Fruit fly (Drosophila melanogaster) whole organism, embryonic: Measurements from ENCODE around the gene IntS10.
A peak's percentile ranks its signal among the peaks of the same experiment; 100 is the strongest.

Experiments
- Aef1 ChIP-seq: fragments of 200-800 bp; sonication (Bioruptor generic); IDR thresholded peaks from 3 replicates; pipeline ENCODE4 v1.3.6; 2022; ENCODE audit warnings: missing biosample characterization, missing genetic modification characterization
- Asciz ChIP-seq: fragments of 200-800 bp; sonication (Bioruptor generic); optimal IDR thresholded peaks from 2 replicates; lab custom pipeline; 2017; ENCODE audit warnings: missing biosample characterization, mild to moderate bottlenecking, missing genetic modification characterization, missing genetic modification reagents
- BtbVII ChIP-seq: fragments of 200-800 bp; sonication (Bioruptor generic); optimal IDR thresholded peaks from 3 replicates; lab custom pipeline; 2017; ENCODE audit warnings: missing biosample characterization, mild to moderate bottlenecking, missing genetic modification characterization
- CG10274 ChIP-seq: fragments of 200-800 bp; sonication (Bioruptor generic); optimal IDR thresholded peaks from 3 replicates; lab custom pipeline; 2017; ENCODE audit warnings: missing biosample characterization, mild to moderate bottlenecking, missing genetic modification characterization
- CG10366 ChIP-seq: fragments of 200-800 bp; sonication (Bioruptor generic); IDR thresholded peaks from 2 replicates; pipeline ENCODE4 v1.3.6; 2022; ENCODE audit warnings: missing biosample characterization, missing genetic modification characterization
- CG10959 ChIP-seq: fragments of 200-800 bp; sonication (Bioruptor generic); IDR thresholded peaks from 2 replicates; pipeline ENCODE4 v1.3.6; 2022; ENCODE audit warnings: missing biosample characterization, missing genetic modification characterization
- CG11247 ChIP-seq: fragments of 200-800 bp; sonication (Bioruptor generic); IDR thresholded peaks from 2 replicates; pipeline ENCODE4 v1.3.6; 2022; ENCODE audit warnings: missing biosample characterization, missing genetic modification characterization
- CG12942 ChIP-seq: fragments of 200-800 bp; sonication (Bioruptor generic); optimal IDR thresholded peaks from 3 replicates; lab custom pipeline; 2016; ENCODE audit warnings: missing biosample characterization, missing genetic modification characterization
- CG14965 ChIP-seq: fragments of 200-800 bp; sonication (Bioruptor generic); optimal IDR thresholded peaks from 2 replicates; lab custom pipeline; 2016; ENCODE audit warnings: missing biosample characterization, missing genetic modification characterization, borderline replicate concordance
- CG16813 ChIP-seq: fragments of 200-800 bp; sonication (Bioruptor generic); IDR thresholded peaks from 3 replicates; pipeline ENCODE4 v1.3.6; 2022; ENCODE audit warnings: missing biosample characterization, missing genetic modification characterization; ENCODE audit not compliant: partially characterized antibody
- CG17385 ChIP-seq: fragments of 200-800 bp; sonication (Bioruptor generic); optimal IDR thresholded peaks from 3 replicates; lab custom pipeline; 2018; ENCODE audit warnings: missing biosample characterization, mild to moderate bottlenecking, missing genetic modification characterization
- CG17802 ChIP-seq: fragments of 200-800 bp; sonication (Bioruptor generic); optimal IDR thresholded peaks from 2 replicates; lab custom pipeline; 2018; ENCODE audit warnings: missing biosample characterization, mild to moderate bottlenecking, missing genetic modification characterization, moderate library complexity
- CG32772 ChIP-seq: fragments of 200-800 bp; sonication (Bioruptor generic); IDR thresholded peaks from 2 replicates; pipeline ENCODE4 v1.3.6; 2022; ENCODE audit warnings: missing biosample characterization, missing genetic modification characterization
- CG6813 ChIP-seq: fragments of 200-800 bp; sonication (Bioruptor generic); optimal IDR thresholded peaks from 2 replicates; lab custom pipeline; 2017; ENCODE audit warnings: missing biosample characterization, missing genetic modification characterization, mild to moderate bottlenecking, moderate library complexity, missing genetic modification reagents
- CG7987 ChIP-seq: fragments of 200-800 bp; sonication (Bioruptor generic); optimal IDR thresholded peaks from 2 replicates; lab custom pipeline; 2018; ENCODE audit warnings: missing biosample characterization, mild to moderate bottlenecking, missing genetic modification characterization, moderate library complexity
- CG8478 ChIP-seq: fragments of >200 bp; optimal IDR thresholded peaks from 2 replicates; lab custom pipeline; 2018
- CG9876 ChIP-seq: fragments of 200-800 bp; sonication (Bioruptor generic); optimal IDR thresholded peaks from 2 replicates; lab custom pipeline; 2016; ENCODE audit warnings: missing biosample characterization, missing genetic modification characterization
- CG9932 ChIP-seq: fragments of 200-800 bp; sonication (Bioruptor generic); IDR thresholded peaks from 2 replicates; pipeline ENCODE4 v1.3.6; 2022; ENCODE audit warnings: missing biosample characterization, missing genetic modification characterization
- Dek ChIP-seq: fragments of 200-800 bp; sonication (Bioruptor generic); optimal IDR thresholded peaks from 3 replicates; lab custom pipeline; 2019; ENCODE audit warnings: missing biosample characterization, mild to moderate bottlenecking, missing genetic modification characterization, moderate library complexity
- Dip2 ChIP-seq: fragments of 200-800 bp; sonication (Bioruptor generic); IDR thresholded peaks from 2 replicates; pipeline ENCODE4 v1.3.6; 2022; ENCODE audit warnings: missing biosample characterization, missing genetic modification characterization
- Hr78 ChIP-seq, 2 experiments: fragments of 200-800 bp in 1 of 2; fragments of >200 bp in 1 of 2; sonication (Bioruptor generic) in 1 of 2; optimal IDR thresholded peaks; 2 replicates each; lab custom pipeline; 2017 to 2019; ENCODE audit warnings: missing biosample characterization in 2 of 2, missing genetic modification characterization in 2 of 2, mild to moderate bottlenecking in 1 of 2, moderate library complexity in 1 of 2
- NK7.1 ChIP-seq: fragments of 200-800 bp; sonication (Bioruptor generic); optimal IDR thresholded peaks from 3 replicates; lab custom pipeline; 2016; ENCODE audit warnings: missing biosample characterization, missing genetic modification characterization
- Optix ChIP-seq: fragments of 200-800 bp; sonication (Bioruptor generic); IDR thresholded peaks from 3 replicates; pipeline ENCODE4 v1.3.6; 2022; ENCODE audit warnings: missing biosample characterization, missing genetic modification characterization
- Poxn ChIP-seq: fragments of 200-800 bp; sonication (Bioruptor generic); IDR thresholded peaks from 2 replicates; pipeline ENCODE4 v1.3.6; 2022; ENCODE audit warnings: missing biosample characterization, missing genetic modification characterization
- Sox102F ChIP-seq: fragments of 200-800 bp; sonication (Bioruptor generic); optimal IDR thresholded peaks from 2 replicates; lab custom pipeline; 2018; ENCODE audit warnings: missing biosample characterization, mild to moderate bottlenecking, missing genetic modification characterization, moderate library complexity
- Sry-β ChIP-seq: fragments of 200-800 bp; sonication (Bioruptor generic); optimal IDR thresholded peaks from 2 replicates; lab custom pipeline; 2018; ENCODE audit warnings: missing biosample characterization, mild to moderate bottlenecking, missing genetic modification characterization, moderate library complexity
- Xbp1 ChIP-seq: fragments of 200-800 bp; sonication (Bioruptor generic); optimal IDR thresholded peaks from 3 replicates; lab custom pipeline; 2016; ENCODE audit warnings: missing biosample characterization, mild to moderate bottlenecking, missing genetic modification characterization
- al ChIP-seq: fragments of 200-800 bp; sonication (Bioruptor generic); IDR thresholded peaks from 2 replicates; pipeline ENCODE4 v1.3.6; 2022; ENCODE audit warnings: missing biosample characterization, missing genetic modification characterization
- ap ChIP-seq: fragments of 200-800 bp; sonication (Bioruptor generic); IDR thresholded peaks from 2 replicates; pipeline ENCODE4 v1.3.6; 2022; ENCODE audit warnings: missing biosample characterization, missing genetic modification characterization
- bbx ChIP-seq: fragments of 200-800 bp; sonication (Bioruptor generic); IDR thresholded peaks from 2 replicates; pipeline ENCODE4 v1.3.6; 2022; ENCODE audit warnings: missing biosample characterization, missing genetic modification characterization; ENCODE audit not compliant: partially characterized antibody
- btn ChIP-seq: fragments of 200-800 bp; sonication (Bioruptor generic); optimal IDR thresholded peaks from 2 replicates; lab custom pipeline; 2016; ENCODE audit warnings: missing biosample characterization, missing genetic modification characterization
- esg ChIP-seq: fragments of 200-800 bp; sonication (Bioruptor generic); conservative IDR thresholded peaks from 2 replicates; pipeline ENCODE4 v1.3.6; 2022; ENCODE audit warnings: missing biosample characterization, missing genetic modification characterization
- fu2 ChIP-seq: fragments of 200-800 bp; sonication (Bioruptor generic); optimal IDR thresholded peaks from 2 replicates; lab custom pipeline; 2016; ENCODE audit warnings: missing biosample characterization, missing genetic modification characterization
- hkb ChIP-seq, 2 experiments: fragments of 200-800 bp in 1 of 2; fragments of >200 bp in 1 of 2; sonication (Bioruptor generic) in 1 of 2; IDR thresholded peaks in 1 of 2; optimal IDR thresholded peaks in 1 of 2; 2 replicates each; pipeline versions ENCODE4 v1.3.6 to Lab custom; 2017 to 2022; ENCODE audit warnings: missing biosample characterization in 1 of 2, missing genetic modification characterization in 1 of 2
- kni ChIP-seq: fragments of 200-800 bp; sonication (Bioruptor generic); optimal IDR thresholded peaks from 3 replicates; lab custom pipeline; 2017; ENCODE audit warnings: mild to moderate bottlenecking, missing biosample characterization, missing genetic modification reagents, missing genetic modification characterization
- lab ChIP-seq: fragments of 200-800 bp; sonication (Bioruptor generic); optimal IDR thresholded peaks from 3 replicates; lab custom pipeline; 2017; ENCODE audit warnings: missing biosample characterization, missing genetic modification characterization, mild to moderate bottlenecking, moderate library complexity, missing genetic modification reagents
- nerfin-2 ChIP-seq: fragments of 200-800 bp; sonication (Bioruptor generic); IDR thresholded peaks from 2 replicates; pipeline ENCODE4 v1.3.6; 2022; ENCODE audit warnings: missing biosample characterization, missing genetic modification characterization; ENCODE audit not compliant: partially characterized antibody
- nom ChIP-seq: fragments of 200-800 bp; sonication (Bioruptor generic); optimal IDR thresholded peaks from 2 replicates; lab custom pipeline; 2017; ENCODE audit warnings: missing biosample characterization, missing genetic modification characterization, mild to moderate bottlenecking, moderate library complexity, missing genetic modification reagents
- odd ChIP-seq: fragments of 200-800 bp; sonication (Bioruptor generic); optimal IDR thresholded peaks from 2 replicates; lab custom pipeline; 2017; ENCODE audit warnings: missing biosample characterization, mild to moderate bottlenecking, missing genetic modification characterization
- phol ChIP-seq: fragments of 200-800 bp; sonication (Bioruptor generic); optimal IDR thresholded peaks from 3 replicates; lab custom pipeline; 2018; ENCODE audit warnings: missing biosample characterization, mild to moderate bottlenecking, missing genetic modification characterization, moderate library complexity
- pzg ChIP-seq: fragments of 200-800 bp; sonication (Bioruptor generic); optimal IDR thresholded peaks from 3 replicates; lab custom pipeline; 2018; ENCODE audit warnings: missing biosample characterization, mild to moderate bottlenecking, missing genetic modification characterization, moderate library complexity
- ro ChIP-seq: fragments of 200-800 bp; sonication (Bioruptor generic); IDR thresholded peaks from 2 replicates; pipeline ENCODE4 v1.3.6; 2022; ENCODE audit warnings: missing biosample characterization, missing genetic modification characterization
- schlank ChIP-seq: fragments of 200-800 bp; sonication (Bioruptor generic); optimal IDR thresholded peaks from 2 replicates; lab custom pipeline; 2018; ENCODE audit warnings: missing biosample characterization, mild to moderate bottlenecking, missing genetic modification characterization
- sim ChIP-seq: fragments of 200-800 bp; sonication (Bioruptor generic); IDR thresholded peaks from 2 replicates; pipeline ENCODE4 v1.3.6; 2022; ENCODE audit warnings: missing biosample characterization, missing genetic modification characterization
- slbo ChIP-seq: fragments of 200-800 bp; sonication (Bioruptor generic); IDR thresholded peaks from 2 replicates; pipeline ENCODE4 v1.3.6; 2022; ENCODE audit warnings: missing biosample characterization, missing genetic modification characterization
- sr ChIP-seq: fragments of 200-800 bp; sonication (Bioruptor generic); IDR thresholded peaks from 3 replicates; pipeline ENCODE4 v1.3.6; 2022; ENCODE audit warnings: missing biosample characterization, missing genetic modification characterization
- sug ChIP-seq: fragments of 200-800 bp; optimal IDR thresholded peaks from 2 replicates; lab custom pipeline; 2019; ENCODE audit warnings: missing biosample characterization, mild to moderate bottlenecking, missing genetic modification characterization, moderate library complexity
- tll ChIP-seq, 2 experiments: fragments of 200-800 bp in 1 of 2; fragments of >200 bp in 1 of 2; sonication (Bioruptor generic) in 1 of 2; optimal IDR thresholded peaks; 2 replicates each; lab custom pipeline; 2017 to 2019; ENCODE audit warnings: missing biosample characterization in 2 of 2, missing genetic modification characterization in 2 of 2, mild to moderate bottlenecking in 1 of 2, moderate library complexity in 1 of 2
- unpg ChIP-seq: fragments of 200-800 bp; sonication (Bioruptor generic); optimal IDR thresholded peaks from 3 replicates; lab custom pipeline; 2018; ENCODE audit warnings: missing biosample characterization, mild to moderate bottlenecking, missing genetic modification characterization, moderate library complexity

The IntS10 gene

DNA sequence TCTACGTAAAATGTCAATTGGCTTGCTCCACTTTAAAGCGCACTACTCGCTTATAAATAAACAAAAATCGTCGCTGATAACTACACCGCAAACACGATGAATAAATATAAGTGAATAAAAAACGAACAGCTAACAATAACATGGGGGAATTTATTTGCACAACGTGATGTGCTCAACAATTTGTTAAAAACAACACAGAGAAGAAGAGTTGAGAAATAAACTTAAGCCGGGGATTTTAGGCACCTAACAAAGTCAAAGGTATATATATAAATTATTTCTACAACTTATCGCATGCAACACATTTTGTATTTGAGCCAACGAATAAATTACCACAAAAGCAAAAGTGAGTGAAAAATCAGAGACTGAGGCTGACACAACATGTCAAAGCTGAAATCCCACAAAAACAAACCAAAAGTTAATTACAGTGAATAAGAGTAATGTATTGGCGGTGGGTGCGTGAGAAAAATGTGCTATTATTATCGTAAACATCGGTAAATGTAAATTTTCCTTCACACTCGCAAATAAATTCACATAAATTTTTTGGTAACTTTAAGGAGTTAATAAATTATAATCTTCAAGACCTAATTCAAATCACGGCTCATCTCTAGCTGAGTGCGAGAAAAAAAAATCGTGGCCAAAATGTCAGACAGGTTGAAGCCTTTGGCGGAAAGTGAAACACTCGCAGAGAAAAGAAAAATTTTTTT, 34.1 kb upstream of the IntS10 start (continued):
- no peak for TF ChIP-seq Dip2 (GFP tag; lab: Robert Waterston, UW)
- TF ChIP-seq Sry-β (GFP tag; lab: Kevin White, UChicago), result no peak
- no peak for TF ChIP-seq schlank (tag; lab: Kevin White, UChicago)
- no peak for TF ChIP-seq Optix (GFP tag; lab: Robert Waterston, UW)
- TF ChIP-seq NK7.1, result no peak
- TF ChIP-seq sim (GFP tag; lab: Robert Waterston, UW), result no peak
- peak; percentile 38; the same call in 1 of the 2 replicates for TF ChIP-seq CG10366 (GFP tag; lab: Robert Waterston, UW)
- no peak for TF ChIP-seq ro
- no peak for TF ChIP-seq CG8478
- no peak for TF ChIP-seq nom
- peak; percentile 31 for TF ChIP-seq sug (tag; lab: Kevin White, UChicago)
- TF ChIP-seq CG9876, result no peak
- no peak; the same call in 1 of the 2 replicates for TF ChIP-seq CG9932 (GFP tag; lab: Robert Waterston, UW)
- no peak for TF ChIP-seq CG14965 (GFP tag; lab: Kevin White, UChicago)
- no peak for TF ChIP-seq nerfin-2 (GFP tag; lab: Robert Waterston, UW)
- peak; percentile 17; the same call in 1 of the 2 replicates for TF ChIP-seq esg
- no peak for TF ChIP-seq Hr78 (GFP tag; optimal IDR thresholded peaks at IDR 0.05; lab: Kevin White, UChicago)
- TF ChIP-seq odd (GFP tag; lab: Kevin White, UChicago), result no peak
- TF ChIP-seq bbx (GFP tag; lab: Robert Waterston, UW), result no peak
- TF ChIP-seq kni (GFP tag; lab: Kevin White, UChicago), result no peak
- no peak for TF ChIP-seq CG6813 (GFP tag; lab: Kevin White, UChicago)
- TF ChIP-seq al (GFP tag; lab: Robert Waterston, UW), result no peak
- no peak for TF ChIP-seq CG32772 (GFP tag; lab: Robert Waterston, UW)
- TF ChIP-seq Aef1 (GFP tag; lab: Robert Waterston, UW), result no peak; the same call in 2 of the 3 replicates
- TF ChIP-seq Asciz (GFP tag; lab: Kevin White, UChicago), result no peak
- TF ChIP-seq CG11247 (GFP tag; lab: Robert Waterston, UW), result no peak
- TF ChIP-seq CG17385 (GFP tag; lab: Kevin White, UChicago), result peak; percentile 33
- no peak for TF ChIP-seq hkb (optimal IDR thresholded peaks at IDR 0.05; lab: Kevin White, UChicago)
- TF ChIP-seq hkb (GFP tag; IDR thresholded peaks at IDR 0.05; lab: Robert Waterston, UW), result peak; percentile 44
- TF ChIP-seq Dek (tag; lab: Kevin White, UChicago), result peak; percentile 12
- peak; percentile 20 for TF ChIP-seq lab (GFP tag; lab: Kevin White, UChicago)
- peak; percentile 49 for TF ChIP-seq Sox102F (GFP tag; lab: Kevin White, UChicago)
- no peak for TF ChIP-seq tll (GFP tag; optimal IDR thresholded peaks at IDR 0.05; lab: Kevin White, UChicago)
- TF ChIP-seq ap (GFP tag; lab: Robert Waterston, UW), result no peak
- no peak for TF ChIP-seq CG17802 (tag; lab: Kevin White, UChicago)
- TF ChIP-seq Xbp1, result no peak
- no peak for TF ChIP-seq sr (GFP tag; lab: Robert Waterston, UW)
- TF ChIP-seq pzg (GFP tag; lab: Kevin White, UChicago), result no peak
- TF ChIP-seq CG12942, result no peak
- TF ChIP-seq slbo (GFP tag; lab: Robert Waterston, UW), result peak; percentile 64; the same call in 1 of the 2 replicates
- no peak for TF ChIP-seq CG10274 (GFP tag; lab: Kevin White, UChicago)
- peak; percentile 32 for TF ChIP-seq unpg (GFP tag; lab: Kevin White, UChicago)
- no peak for TF ChIP-seq CG16813 (GFP tag; lab: Robert Waterston, UW)
- no peak for TF ChIP-seq fu2 (GFP tag; lab: Kevin White, UChicago)
- no peak for TF ChIP-seq CG10959 (GFP tag; lab: Robert Waterston, UW)
- no peak for TF ChIP-seq Poxn (GFP tag; lab: Robert Waterston, UW)
- TF ChIP-seq CG7987 (GFP tag; lab: Kevin White, UChicago), result peak; percentile 11
- no peak for TF ChIP-seq BtbVII (GFP tag; lab: Kevin White, UChicago)
- no peak for TF ChIP-seq btn (GFP tag; lab: Kevin White, UChicago)
- no peak for TF ChIP-seq phol (tag; lab: Kevin White, UChicago)
